Fruit fly (Drosophila melanogaster) whole organism, pupa: ENCODE measurements around the gene nmdyn-D7.

Experiments used
- CG10348 ChIP-seq: fragments of 200-800 bp; sonication (Bioruptor generic); IDR thresholded peaks from 2 replicates; pipeline ENCODE4 v1.3.6; 2022; ENCODE audit warnings: missing biosample characterization, missing genetic modification characterization
- CG12605 ChIP-seq: fragments of 200-800 bp; sonication (Bioruptor generic); IDR thresholded peaks from 2 replicates; pipeline ENCODE4 v1.3.6; 2022; ENCODE audit warnings: missing biosample characterization, missing genetic modification characterization
- CG13204 ChIP-seq: fragments of 200-800 bp; sonication (Bioruptor generic); optimal IDR thresholded peaks from 2 replicates; lab custom pipeline; 2018; ENCODE audit warnings: missing biosample characterization, mild to moderate bottlenecking, missing genetic modification characterization, moderate library complexity
- CG14655 ChIP-seq: fragments of 200-800 bp; sonication (Bioruptor generic); optimal IDR thresholded peaks from 3 replicates; lab custom pipeline; 2017; ENCODE audit warnings: mild to moderate bottlenecking, missing biosample characterization, missing genetic modification reagents, missing genetic modification characterization
- CG15710 ChIP-seq: fragments of 200-800 bp; sonication (Bioruptor generic); optimal IDR thresholded peaks from 2 replicates; lab custom pipeline; 2018; ENCODE audit warnings: missing biosample characterization, mild to moderate bottlenecking, missing genetic modification characterization, moderate library complexity
- CG17806 ChIP-seq: fragments of 200-800 bp; sonication (Bioruptor generic); optimal IDR thresholded peaks from 2 replicates; lab custom pipeline; 2018; ENCODE audit warnings: missing biosample characterization, mild to moderate bottlenecking, missing genetic modification characterization, moderate library complexity
- CG32121 ChIP-seq: fragments of 200-800 bp; sonication (Bioruptor generic); IDR thresholded peaks from 2 replicates; pipeline ENCODE4 v1.3.6; 2022; ENCODE audit warnings: missing biosample characterization, missing genetic modification characterization
- CG34367 ChIP-seq: fragments of 200-800 bp; sonication (Bioruptor generic); optimal IDR thresholded peaks from 2 replicates; lab custom pipeline; 2018; ENCODE audit warnings: missing biosample characterization, mild to moderate bottlenecking, missing genetic modification characterization
- CG4496 ChIP-seq: fragments of 200-800 bp; sonication (Bioruptor generic); IDR thresholded peaks from 3 replicates; pipeline ENCODE4 v1.3.6; 2022; ENCODE audit warnings: missing biosample characterization, missing genetic modification characterization
- CG8159 ChIP-seq: fragments of 200-800 bp; sonication (Bioruptor generic); optimal IDR thresholded peaks from 3 replicates; lab custom pipeline; 2018; ENCODE audit warnings: missing biosample characterization, mild to moderate bottlenecking, missing genetic modification characterization, moderate library complexity
- CG8301 ChIP-seq: fragments of 200-800 bp; sonication (Bioruptor generic); optimal IDR thresholded peaks from 2 replicates; lab custom pipeline; 2018; ENCODE audit warnings: missing biosample characterization, mild to moderate bottlenecking, missing genetic modification characterization
- CG9948 ChIP-seq: fragments of 200-800 bp; sonication (Bioruptor generic); optimal IDR thresholded peaks from 2 replicates; lab custom pipeline; 2018; ENCODE audit warnings: missing biosample characterization, mild to moderate bottlenecking, missing genetic modification characterization, moderate library complexity
- D1 ChIP-seq: fragments of 200-800 bp; sonication (Bioruptor generic); optimal IDR thresholded peaks from 2 replicates; lab custom pipeline; 2018; ENCODE audit warnings: missing biosample characterization, mild to moderate bottlenecking, missing genetic modification characterization, moderate library complexity
- EcR ChIP-seq: fragments of 200-800 bp; sonication (Bioruptor generic); optimal IDR thresholded peaks from 3 replicates; lab custom pipeline; 2019; ENCODE audit warnings: missing biosample characterization, missing genetic modification characterization, mild to moderate bottlenecking, moderate library complexity, missing genetic modification reagents
- Ets98B ChIP-seq: fragments of 200-800 bp; sonication (Bioruptor generic); IDR thresholded peaks from 2 replicates; pipeline ENCODE4 v1.3.6; 2022; ENCODE audit warnings: missing biosample characterization, missing genetic modification characterization
- Pif1A ChIP-seq: fragments of 200-800 bp; sonication (Bioruptor generic); optimal IDR thresholded peaks from 3 replicates; lab custom pipeline; 2016; ENCODE audit warnings: missing biosample characterization, missing genetic modification characterization
- Pif1B ChIP-seq: fragments of 200-800 bp; sonication (Bioruptor generic); optimal IDR thresholded peaks from 3 replicates; lab custom pipeline; 2016; ENCODE audit warnings: missing biosample characterization, missing genetic modification characterization
- Snoo ChIP-seq: fragments of 200-800 bp; sonication (Bioruptor generic); optimal IDR thresholded peaks from 3 replicates; lab custom pipeline; 2017; ENCODE audit warnings: missing biosample characterization, mild to moderate bottlenecking, missing genetic modification characterization, inconsistent platforms
- fd96Ca ChIP-seq: fragments of 200-800 bp; sonication (Bioruptor generic); IDR thresholded peaks from 3 replicates; pipeline ENCODE4 v1.3.6; 2022; ENCODE audit warnings: missing biosample characterization, missing genetic modification characterization
- gl ChIP-seq: fragments of 200-800 bp; sonication (Bioruptor generic); optimal IDR thresholded peaks from 2 replicates; lab custom pipeline; 2018; ENCODE audit warnings: missing biosample characterization, mild to moderate bottlenecking, missing genetic modification characterization
- rn ChIP-seq: fragments of 200-800 bp; sonication (Bioruptor generic); IDR thresholded peaks from 2 replicates; pipeline ENCODE4 v1.3.6; 2022; ENCODE audit warnings: missing biosample characterization, missing genetic modification characterization

The nmdyn-D7 gene

DNA sequence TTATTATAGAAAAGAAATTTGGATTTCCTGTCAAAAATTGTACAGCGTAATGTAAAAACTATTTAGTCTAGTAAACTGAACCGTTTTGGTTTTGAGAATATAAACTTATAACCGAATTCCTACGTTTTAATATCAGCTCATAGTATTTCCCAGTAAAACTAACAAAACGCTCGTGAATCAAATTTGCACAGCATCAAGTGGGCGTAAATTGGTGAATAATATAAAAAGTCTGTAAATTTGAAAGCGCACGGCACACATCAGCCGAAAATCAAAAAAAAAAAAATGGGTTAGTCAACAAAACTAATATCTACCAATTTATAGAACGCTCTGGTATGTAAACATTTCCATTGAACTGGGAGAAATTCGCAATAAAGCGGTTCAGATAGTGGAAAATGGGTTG, 41.9 kb upstream of the nmdyn-D7 start, which contains the start of gene Dh44:
TSS of gene Dh44 (plus strand) at position 301 of the 400 bp plus-strand sequence.
- TF ChIP-seq CG32121 (no peak), CG4496 (no peak), CG8159 (tag; lab: Kevin White, UChicago) (no peak), Ets98B (GFP tag; lab: Robert Waterston, UW) (no peak), Pif1B (GFP tag; lab: Kevin White, UChicago) (no peak), rn (GFP tag; lab: Robert Waterston, UW) (no peak), CG8301 (tag; lab: Kevin White, UChicago) (no peak), CG34367 (tag; lab: Kevin White, UChicago) (no peak), CG14655 (GFP tag; lab: Kevin White, UChicago) (no peak), D1 (no peak), Pif1A (GFP tag; lab: Kevin White, UChicago) (no peak), CG12605 (no peak), CG15710 (no peak), CG10348 (GFP tag; lab: Robert Waterston, UW) (no peak), CG13204 (GFP tag; lab: Kevin White, UChicago) (no peak), Snoo (tag; lab: Kevin White, UChicago) (no peak)

- TF ChIP-seq CG34367 (tag; lab: Kevin White, UChicago), result no peak
- TF ChIP-seq CG15710, result no peak
- no peak for TF ChIP-seq CG32121
- no peak for TF ChIP-seq CG14655 (GFP tag; lab: Kevin White, UChicago)
- TF ChIP-seq CG8159 (tag; lab: Kevin White, UChicago), result no peak
- no peak for TF ChIP-seq fd96Ca (GFP tag; lab: Robert Waterston, UW)
- no peak for TF ChIP-seq CG9948 (tag; lab: Kevin White, UChicago)
- TF ChIP-seq gl (tag; lab: Kevin White, UChicago), result no peak
- TF ChIP-seq Ets98B (GFP tag; lab: Robert Waterston, UW), result no peak
- no peak for TF ChIP-seq CG13204 (GFP tag; lab: Kevin White, UChicago)
- TF ChIP-seq CG8301 (tag; lab: Kevin White, UChicago), result no peak
- TF ChIP-seq CG12605, result no peak
- TF ChIP-seq D1, result no peak
- no peak for TF ChIP-seq Pif1B (GFP tag; lab: Kevin White, UChicago)
- TF ChIP-seq rn (GFP tag; lab: Robert Waterston, UW), result no peak
Observed at dm6 chr3R:9640313-9640712, 39.4 kb upstream of the nmdyn-D7 start.

dm6 chr3R:9643977-9644376, 35.8 kb upstream of the nmdyn-D7 start:
- TF ChIP-seq Snoo (tag; lab: Kevin White, UChicago) (no peak), CG34367 (tag; lab: Kevin White, UChicago) (no peak), CG15710 (no peak), CG8159 (tag; lab: Kevin White, UChicago) (no peak), CG4496 (no peak), CG8301 (tag; lab: Kevin White, UChicago) (no peak), CG13204 (GFP tag; lab: Kevin White, UChicago) (no peak), gl (tag; lab: Kevin White, UChicago) (no peak), CG10348 (GFP tag; lab: Robert Waterston, UW) (no peak), rn (GFP tag; lab: Robert Waterston, UW) (no peak), CG17806 (tag; lab: Kevin White, UChicago) (no peak)

DNA sequence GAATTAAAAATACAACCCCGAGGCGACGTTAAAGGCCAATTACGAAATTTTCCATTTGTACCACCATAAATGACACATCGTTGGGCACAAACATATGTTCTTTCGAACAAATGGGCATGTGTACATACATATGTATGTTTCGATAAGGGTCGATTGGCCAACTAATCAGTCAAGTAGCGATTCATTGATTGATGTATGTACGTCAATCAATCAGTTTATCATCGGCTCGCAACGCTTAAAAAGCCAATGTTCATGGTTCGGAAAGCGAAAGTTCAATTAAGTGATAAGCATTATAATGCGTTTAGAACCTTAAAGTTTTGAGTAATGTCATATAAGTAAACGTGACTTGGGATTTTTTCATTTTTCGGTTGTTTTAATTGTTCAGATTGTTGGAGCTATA, 35.1 kb upstream of the nmdyn-D7 start:
- TF ChIP-seq CG4496, result no peak
- no peak for TF ChIP-seq CG13204 (GFP tag; lab: Kevin White, UChicago)
- no peak for TF ChIP-seq CG8159 (tag; lab: Kevin White, UChicago)
- no peak for TF ChIP-seq Snoo (tag; lab: Kevin White, UChicago)
- no peak for TF ChIP-seq CG8301 (tag; lab: Kevin White, UChicago)
- TF ChIP-seq, all 21 proteins: peak for 0

- TF ChIP-seq CG14655 (GFP tag; lab: Kevin White, UChicago) (no peak), CG17806 (tag; lab: Kevin White, UChicago) (no peak), CG34367 (tag; lab: Kevin White, UChicago) (no peak), Pif1B (GFP tag; lab: Kevin White, UChicago) (no peak), gl (tag; lab: Kevin White, UChicago) (no peak), CG32121 (no peak), CG4496 (no peak), Pif1A (GFP tag; lab: Kevin White, UChicago) (no peak), CG9948 (tag; lab: Kevin White, UChicago) (no peak), CG12605 (no peak), EcR (GFP tag; lab: Kevin White, UChicago) (no peak), CG10348 (GFP tag; lab: Robert Waterston, UW) (no peak), Ets98B (GFP tag; lab: Robert Waterston, UW) (no peak), CG13204 (GFP tag; lab: Kevin White, UChicago) (no peak), CG8159 (tag; lab: Kevin White, UChicago) (no peak), fd96Ca (GFP tag; lab: Robert Waterston, UW) (no peak), CG15710 (no peak), CG8301 (tag; lab: Kevin White, UChicago) (no peak)
- TF ChIP-seq, all 21 proteins: peak for 0
Observed at dm6 chr3R:9646104-9646707, 33.5 kb upstream of the nmdyn-D7 start, which contains the start of gene Fst. Gene Fst, minus strand, starts transcription at chr3R:9646154.

- TF ChIP-seq CG8159 (tag; lab: Kevin White, UChicago), result no peak
- no peak for TF ChIP-seq CG17806 (tag; lab: Kevin White, UChicago)
- no peak for TF ChIP-seq CG14655 (GFP tag; lab: Kevin White, UChicago)
- no peak for TF ChIP-seq CG10348 (GFP tag; lab: Robert Waterston, UW)
- no peak for TF ChIP-seq EcR (GFP tag; lab: Kevin White, UChicago)
- TF ChIP-seq CG32121, result no peak
- TF ChIP-seq CG12605, result no peak
- no peak for TF ChIP-seq CG34367 (tag; lab: Kevin White, UChicago)
- TF ChIP-seq fd96Ca (GFP tag; lab: Robert Waterston, UW), result no peak
- TF ChIP-seq CG15710, result no peak
- TF ChIP-seq Pif1A (GFP tag; lab: Kevin White, UChicago), result no peak
- TF ChIP-seq rn (GFP tag; lab: Robert Waterston, UW), result no peak
- TF ChIP-seq Pif1B (GFP tag; lab: Kevin White, UChicago), result no peak
- no peak for TF ChIP-seq Snoo (tag; lab: Kevin White, UChicago)
- no peak for TF ChIP-seq Ets98B (GFP tag; lab: Robert Waterston, UW)
- TF ChIP-seq CG9948 (tag; lab: Kevin White, UChicago), result no peak
Observed at dm6 chr3R:9665405-9665804, 14.3 kb upstream of the nmdyn-D7 start.
